Worm (Caenorhabditis elegans) whole organism, L1 larva: Measurements from ENCODE around the gene chmp-7.

ENCODE experiments used
- C16A3.4 ChIP-seq: fragments of 150-350 bp; optimal IDR thresholded peaks from 2 replicates; lab custom pipeline; 2014; ENCODE audit warnings: missing biosample characterization, missing genetic modification characterization
- C34B4.2 ChIP-seq: sonication (generic microtip); optimal IDR thresholded peaks from 2 replicates; lab custom pipeline; 2017; ENCODE audit warnings: mild to moderate bottlenecking, missing genetic modification characterization, missing compliant biosample characterization
- F16B12.6 ChIP-seq: fragments of 150-350 bp; optimal IDR thresholded peaks from 2 replicates; lab custom pipeline; 2014; ENCODE audit warnings: missing biosample characterization, missing genetic modification characterization
- aha-1 ChIP-seq: fragments of 150-350 bp; optimal IDR thresholded peaks from 2 replicates; lab custom pipeline; 2014; ENCODE audit warnings: missing biosample characterization, missing genetic modification characterization
- blmp-1 ChIP-seq: fragments of 150-350 bp; optimal IDR thresholded peaks from 2 replicates; lab custom pipeline; 2014; ENCODE audit warnings: missing biosample characterization, missing genetic modification characterization
- ceh-63 ChIP-seq: fragments of 200-800 bp; sonication (Bioruptor generic); optimal IDR thresholded peaks from 2 replicates; lab custom pipeline; 2018; ENCODE audit warnings: mild to moderate bottlenecking, missing genetic modification characterization, missing compliant biosample characterization
- ceh-82 ChIP-seq, 3 experiments: fragments of 150-350 bp in 1 of 3; sonication (generic microtip) in 2 of 3; optimal IDR thresholded peaks; 2 replicates each; lab custom pipeline; 2014 to 2017; ENCODE audit warnings: missing biosample characterization in 3 of 3, missing genetic modification characterization in 3 of 3
- ceh-88 ChIP-seq: fragments of 200-800 bp; sonication (Bioruptor generic); IDR thresholded peaks from 2 replicates; pipeline ENCODE4 v1.3.6; 2022; ENCODE audit warnings: missing genetic modification characterization, missing compliant biosample characterization
- ceh-90 ChIP-seq: sonication (generic microtip); optimal IDR thresholded peaks from 2 replicates; lab custom pipeline; 2016; ENCODE audit warnings: missing genetic modification characterization, missing compliant biosample characterization
- dsc-1 ChIP-seq: sonication (generic microtip); optimal IDR thresholded peaks from 2 replicates; lab custom pipeline; 2016; ENCODE audit warnings: mild to moderate bottlenecking, missing genetic modification characterization, missing compliant biosample characterization
- efl-1 ChIP-seq, 4 experiments: fragments of 150-350 bp; optimal IDR thresholded peaks in 3 of 4; peaks in 1 of 4; 1 replicate in 1 of 4; 2 replicates in 3 of 4; lab custom pipeline; 2014; ENCODE audit warnings: missing biosample characterization in 2 of 4, missing genetic modification characterization in 2 of 4, missing genetic modification reagents in 2 of 4
- egl-13 ChIP-seq: sonication (generic microtip); optimal IDR thresholded peaks from 2 replicates; lab custom pipeline; 2016; ENCODE audit warnings: missing genotype, missing genetic modification reagents, missing genetic modification characterization, missing compliant biosample characterization
- elt-3 ChIP-seq, 6 experiments: fragments of 150-350 bp in 1 of 6; sonication (generic microtip); optimal IDR thresholded peaks; 2 replicates each; lab custom pipeline; 2017 to 2018; ENCODE audit warnings: missing biosample characterization in 6 of 6, missing genetic modification characterization in 6 of 6, inconsistent platforms in 1 of 6
- fkh-8 ChIP-seq: sonication (generic microtip); optimal IDR thresholded peaks from 2 replicates; lab custom pipeline; 2016; ENCODE audit warnings: mild to moderate bottlenecking, missing genetic modification characterization, missing compliant biosample characterization
- hlh-17 ChIP-seq: fragments of 200-800 bp; sonication (Bioruptor generic); optimal IDR thresholded peaks from 2 replicates; lab custom pipeline; 2018; ENCODE audit warnings: missing genetic modification characterization, mild to moderate bottlenecking, missing compliant biosample characterization, moderate library complexity, borderline replicate concordance
- hlh-4 ChIP-seq: sonication (generic microtip); optimal IDR thresholded peaks from 2 replicates; lab custom pipeline; 2016; ENCODE audit warnings: mild to moderate bottlenecking, missing genetic modification characterization, missing compliant biosample characterization
- irx-1 ChIP-seq: sonication (generic microtip); optimal IDR thresholded peaks from 2 replicates; lab custom pipeline; 2016; ENCODE audit warnings: missing genetic modification characterization, missing compliant biosample characterization
- jun-1 ChIP-seq: fragments of 150-350 bp; optimal IDR thresholded peaks from 2 replicates; lab custom pipeline; 2014; ENCODE audit warnings: missing biosample characterization, missing genetic modification reagents, missing genetic modification characterization
- lin-14 ChIP-seq: fragments of 200-800 bp; sonication (Bioruptor generic); optimal IDR thresholded peaks from 2 replicates; lab custom pipeline; 2018; ENCODE audit warnings: mild to moderate bottlenecking, missing genetic modification characterization, moderate library complexity, missing compliant biosample characterization
- lsy-2 ChIP-seq, 2 experiments: fragments of 150-350 bp; optimal IDR thresholded peaks; 2 replicates each; lab custom pipeline; 2014; ENCODE audit warnings: missing biosample characterization in 2 of 2, missing genetic modification characterization in 2 of 2
- mab-9 ChIP-seq: fragments of 200-800 bp; sonication (Bioruptor generic); IDR thresholded peaks from 2 replicates; pipeline ENCODE4 v1.3.6; 2022; ENCODE audit warnings: missing genetic modification reagents, missing genetic modification characterization, missing compliant biosample characterization
- mdl-1 ChIP-seq, 2 experiments: fragments of 150-350 bp; optimal IDR thresholded peaks; 2 replicates each; lab custom pipeline; 2014 to 2017; ENCODE audit warnings: missing biosample characterization in 2 of 2, missing genetic modification characterization in 2 of 2, inconsistent platforms in 1 of 2
- mep-1 ChIP-seq: fragments of 150-350 bp; optimal IDR thresholded peaks from 2 replicates; lab custom pipeline; 2014; ENCODE audit warnings: missing biosample characterization, missing genetic modification characterization
- nhr-19 ChIP-seq: fragments of 200-800 bp; sonication (Bioruptor generic); conservative IDR thresholded peaks from 2 replicates; pipeline ENCODE4 v1.3.6; 2022; ENCODE audit warnings: missing genetic modification characterization, missing compliant biosample characterization
- nhr-20 ChIP-seq: sonication (generic microtip); optimal IDR thresholded peaks from 2 replicates; lab custom pipeline; 2016; ENCODE audit warnings: mild to moderate bottlenecking, missing genetic modification characterization, missing compliant biosample characterization
- nhr-47 ChIP-seq: sonication (generic microtip); optimal IDR thresholded peaks from 2 replicates; lab custom pipeline; 2016; ENCODE audit warnings: mild to moderate bottlenecking, missing genetic modification characterization, moderate library complexity, missing compliant biosample characterization
- nhr-71 ChIP-seq: sonication (generic microtip); optimal IDR thresholded peaks from 2 replicates; lab custom pipeline; 2016; ENCODE audit warnings: mild to moderate bottlenecking, missing genetic modification characterization, moderate library complexity, missing compliant biosample characterization
- nhr-76 ChIP-seq: sonication (generic microtip); optimal IDR thresholded peaks from 2 replicates; lab custom pipeline; 2017; ENCODE audit warnings: missing biosample characterization, missing genetic modification characterization
- nhr-84 ChIP-seq: sonication (generic microtip); optimal IDR thresholded peaks from 2 replicates; lab custom pipeline; 2017; ENCODE audit warnings: missing biosample characterization, missing genetic modification characterization
- nhr-90 ChIP-seq: sonication (generic microtip); optimal IDR thresholded peaks from 2 replicates; lab custom pipeline; 2016; ENCODE audit warnings: mild to moderate bottlenecking, missing genetic modification characterization, missing compliant biosample characterization; ENCODE audit not compliant: poor library complexity
- pag-3 ChIP-seq: sonication (generic microtip); optimal IDR thresholded peaks from 2 replicates; lab custom pipeline; 2017; ENCODE audit warnings: missing genetic modification characterization, mild to moderate bottlenecking, missing compliant biosample characterization, antibody characterized with exemption, borderline replicate concordance; ENCODE audit not compliant: insufficient read depth
- pqm-1 ChIP-seq: sonication (generic microtip); optimal IDR thresholded peaks from 3 replicates; lab custom pipeline; 2017; ENCODE audit warnings: missing biosample characterization, missing genetic modification characterization
- rnt-1 ChIP-seq: sonication (generic microtip); optimal IDR thresholded peaks from 2 replicates; lab custom pipeline; 2016; ENCODE audit warnings: mild to moderate bottlenecking, missing genetic modification characterization, moderate library complexity, missing compliant biosample characterization
- snu-23 ChIP-seq: sonication (generic microtip); optimal IDR thresholded peaks from 2 replicates; lab custom pipeline; 2016; ENCODE audit warnings: missing genetic modification characterization, missing compliant biosample characterization
- tlp-1 ChIP-seq: fragments of 150-350 bp; optimal IDR thresholded peaks from 2 replicates; lab custom pipeline; 2014; ENCODE audit warnings: missing biosample characterization, missing genetic modification characterization
- unc-30 ChIP-seq: sonication (generic microtip); optimal IDR thresholded peaks from 2 replicates; lab custom pipeline; 2017; ENCODE audit warnings: missing biosample characterization, missing genetic modification characterization
- unc-86 ChIP-seq: sonication (generic microtip); optimal IDR thresholded peaks from 2 replicates; lab custom pipeline; 2016; ENCODE audit warnings: missing genetic modification characterization, missing compliant biosample characterization
- vab-15 ChIP-seq: sonication (generic microtip); optimal IDR thresholded peaks from 2 replicates; lab custom pipeline; 2017; ENCODE audit warnings: missing genotype, mild to moderate bottlenecking, missing genetic modification characterization, missing compliant biosample characterization
- zag-1 ChIP-seq: fragments of 150-350 bp; optimal IDR thresholded peaks from 2 replicates; lab custom pipeline; 2014; ENCODE audit warnings: missing biosample characterization, missing genetic modification characterization
- ztf-11 ChIP-seq, 2 experiments: sonication (generic microtip); optimal IDR thresholded peaks; 2 replicates each; lab custom pipeline; 2016 to 2017; ENCODE audit warnings: missing genetic modification characterization in 2 of 2, missing biosample characterization in 1 of 2, missing compliant biosample characterization in 1 of 2

The chmp-7 gene

DNA sequence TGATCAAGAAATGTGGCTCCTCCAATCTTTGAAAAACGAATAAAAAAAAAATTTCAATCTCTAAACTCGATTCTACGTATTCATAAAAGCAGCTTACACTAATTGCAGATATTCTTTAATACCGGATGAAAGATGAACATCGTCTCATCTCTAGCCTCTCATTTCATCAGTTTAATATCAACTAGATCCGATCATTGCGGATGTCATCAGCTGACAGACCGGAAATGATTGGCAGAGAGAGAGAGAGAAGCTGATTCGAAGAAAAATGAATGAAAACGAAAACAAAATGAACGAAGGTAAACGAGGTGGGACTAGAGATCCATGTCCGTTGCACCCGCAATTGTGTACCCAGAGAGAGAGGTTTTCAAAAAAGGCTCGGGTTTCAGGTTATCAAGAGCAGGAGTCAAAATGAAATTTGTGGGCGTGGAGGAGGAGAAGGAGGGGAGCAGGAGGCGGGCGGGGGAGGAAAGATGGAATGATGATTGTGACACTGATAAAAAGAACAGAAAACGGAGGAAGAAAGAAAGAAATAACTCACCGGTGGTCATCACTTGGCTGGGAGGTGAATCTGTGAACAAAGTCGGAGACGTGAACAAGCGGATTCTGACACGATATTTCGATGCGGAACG lies 39.8 kb upstream of the chmp-7 start:
- TF ChIP-seq pqm-1 (tag; lab: Kevin White, UChicago) (no peak), nhr-84 (tag; lab: Kevin White, UChicago) (no peak), rnt-1 (tag; lab: Kevin White, UChicago) (peak; percentile 7), fkh-8 (tag; lab: Kevin White, UChicago) (peak; percentile 60), efl-1 (optimal IDR thresholded peaks at IDR 0.05; lab: Kevin White, UChicago) (no peak), efl-1 (GFP tag; optimal IDR thresholded peaks at IDR 0.05 in 1 of 2; lab: Kevin White, UChicago) (peak in 1 of 2 experiments; percentile 37), blmp-1 (tag; lab: Kevin White, UChicago) (peak; percentile 53), egl-13 (tag; lab: Kevin White, UChicago) (peak; percentile 38), lin-14 (peak; percentile 70), nhr-71 (tag; lab: Kevin White, UChicago) (peak; percentile 21), C34B4.2 (tag; lab: Kevin White, UChicago) (no peak), dsc-1 (tag; lab: Kevin White, UChicago) (peak; percentile 92)

DNA sequence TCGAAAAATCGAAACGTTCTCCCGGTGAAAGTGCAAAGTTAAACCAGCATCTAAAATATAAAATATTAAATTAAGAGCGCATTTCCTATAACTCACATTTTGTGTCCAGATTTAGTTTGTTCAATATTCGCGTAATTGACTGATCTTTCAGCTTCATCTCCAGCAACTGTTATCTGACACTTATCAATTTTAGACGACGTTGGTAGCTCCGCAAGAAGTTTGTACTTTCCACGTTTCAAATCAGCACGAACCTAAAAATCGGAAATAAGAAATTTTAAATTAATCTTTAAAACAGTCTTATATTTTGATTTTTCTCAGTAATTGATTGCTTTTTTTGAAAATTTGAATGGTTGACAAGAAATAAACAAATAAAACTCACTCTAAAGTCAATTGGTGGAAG lies 37.1 kb upstream of the chmp-7 start:
- no peak for TF ChIP-seq efl-1 (optimal IDR thresholded peaks at IDR 0.05; lab: Kevin White, UChicago)
- no peak for TF ChIP-seq efl-1 (GFP tag; optimal IDR thresholded peaks at IDR 0.05 in 1 of 2; lab: Kevin White, UChicago)
- TF ChIP-seq nhr-76 (tag; lab: Kevin White, UChicago), result no peak
- no peak for TF ChIP-seq lin-14
- TF ChIP-seq hlh-4, result no peak
- TF ChIP-seq pqm-1 (tag; lab: Kevin White, UChicago), result no peak
- no peak for TF ChIP-seq mab-9
- TF ChIP-seq unc-86, result no peak
- TF ChIP-seq nhr-90 (tag; lab: Kevin White, UChicago), result no peak
- no peak for TF ChIP-seq rnt-1 (tag; lab: Kevin White, UChicago)
- no peak for TF ChIP-seq unc-30 (tag; lab: Kevin White, UChicago)
- TF ChIP-seq elt-3 (tag; optimal IDR thresholded peaks at IDR 0.05; lab: Kevin White, UChicago), result no peak
- no peak for TF ChIP-seq aha-1
- TF ChIP-seq nhr-47 (tag; lab: Kevin White, UChicago), result no peak
- TF ChIP-seq fkh-8 (tag; lab: Kevin White, UChicago), result no peak
- TF ChIP-seq mdl-1 (tag; optimal IDR thresholded peaks at IDR 0.05; lab: Kevin White, UChicago), result no peak
- TF ChIP-seq ceh-82 (tag; optimal IDR thresholded peaks at IDR 0.05; lab: Kevin White, UChicago), result no peak
- TF ChIP-seq jun-1 (tag; lab: Kevin White, UChicago), result no peak
- TF ChIP-seq vab-15 (tag; lab: Kevin White, UChicago), result no peak
- TF ChIP-seq snu-23 (GFP tag; lab: Kevin White, UChicago), result no peak

DNA sequence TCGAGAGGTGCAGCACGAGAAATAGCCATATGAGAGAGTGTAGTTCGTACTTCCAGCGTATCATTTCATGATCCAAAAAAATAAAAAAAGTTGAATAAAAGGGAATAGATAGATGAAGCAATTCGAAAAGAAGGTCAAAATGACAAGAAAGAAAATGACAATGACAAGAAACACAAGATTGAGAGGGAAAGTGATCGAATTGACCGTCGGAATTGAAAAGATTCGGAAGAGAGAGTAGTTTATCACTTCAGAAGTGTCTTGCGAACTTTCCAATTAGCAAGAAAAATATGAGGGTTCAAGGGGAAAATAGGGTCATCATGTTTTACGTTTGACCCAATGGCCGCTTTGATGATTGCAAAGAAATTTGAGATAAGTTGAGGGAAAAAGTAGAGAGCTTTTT lies 35.1 kb upstream of the chmp-7 start, which contains the start of gene dep-1:
Gene dep-1, minus strand, starts transcription at position 95 of the 400 bp plus-strand sequence.
- TF ChIP-seq efl-1 (optimal IDR thresholded peaks at IDR 0.05; lab: Kevin White, UChicago), result no peak
- TF ChIP-seq efl-1 (GFP tag; optimal IDR thresholded peaks at IDR 0.05 in 1 of 2; lab: Kevin White, UChicago), result no peak
- peak; percentile 98 for TF ChIP-seq blmp-1 (tag; lab: Kevin White, UChicago)
- TF ChIP-seq ceh-90 (tag; lab: Kevin White, UChicago), result no peak
- TF ChIP-seq elt-3 (tag; optimal IDR thresholded peaks at IDR 0.05; lab: Kevin White, UChicago), result peak in 1 of 6 experiments; percentile 3
- TF ChIP-seq, all 84 proteins: peak for 2

DNA sequence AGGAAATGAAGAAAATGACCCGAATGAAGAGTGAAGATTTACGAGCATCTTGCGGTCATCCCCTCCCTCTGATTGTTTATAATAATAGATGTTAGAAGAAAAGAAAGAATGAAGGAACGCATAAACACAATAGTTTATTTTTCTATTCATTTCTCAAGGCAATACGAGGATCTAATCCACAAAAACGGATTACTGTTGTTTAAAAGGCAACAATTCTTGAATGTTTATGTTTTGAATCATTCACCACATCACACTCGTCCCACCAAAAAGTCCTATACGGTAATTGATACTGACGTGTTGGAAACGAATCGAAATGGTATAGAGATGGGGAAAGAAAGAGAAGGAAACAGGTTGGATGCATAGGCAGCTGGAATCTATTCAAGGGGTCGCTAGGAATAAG lies 33.1 kb upstream of the chmp-7 start:
- TF ChIP-seq blmp-1 (tag; lab: Kevin White, UChicago) (peak; percentile 11), irx-1 (peak; percentile 1), efl-1 (optimal IDR thresholded peaks at IDR 0.05; lab: Kevin White, UChicago) (no peak), efl-1 (GFP tag; optimal IDR thresholded peaks at IDR 0.05 in 1 of 2; lab: Kevin White, UChicago) (peak in 1 of 2 experiments; percentile 10), mep-1 (tag; lab: Kevin White, UChicago) (no peak)

DNA sequence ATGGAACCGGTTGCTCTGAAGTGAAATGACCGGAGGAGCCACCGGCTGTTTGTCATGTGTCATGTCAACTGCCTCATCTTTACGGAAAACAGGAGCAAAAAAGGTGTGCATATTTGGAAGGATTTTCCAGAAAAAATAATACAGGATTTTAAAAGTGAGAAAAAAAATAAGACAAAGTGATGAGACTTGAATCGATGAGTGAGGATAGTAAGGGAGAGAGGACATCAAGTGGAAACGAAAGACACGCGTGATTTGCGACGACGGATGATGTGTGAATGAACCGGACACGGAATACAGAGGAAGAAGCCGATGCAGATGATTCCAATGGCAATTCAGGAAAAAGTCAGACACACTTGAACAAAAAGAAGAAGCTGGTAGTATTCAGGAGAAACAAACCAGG lies 30.5 kb upstream of the chmp-7 start:
- TF ChIP-seq pag-3 (tag; lab: Kevin White, UChicago) (no peak), ceh-63 (GFP tag; lab: Kevin White, UChicago) (no peak), F16B12.6 (tag; lab: Kevin White, UChicago) (no peak), hlh-17 (GFP tag; lab: Kevin White, UChicago) (no peak), tlp-1 (tag; lab: Kevin White, UChicago) (no peak), dsc-1 (tag; lab: Kevin White, UChicago) (no peak), C16A3.4 (no peak), nhr-20 (tag; lab: Kevin White, UChicago) (no peak), lsy-2 (tag; optimal IDR thresholded peaks at IDR 0.05; lab: Kevin White, UChicago) (no peak), nhr-84 (tag; lab: Kevin White, UChicago) (no peak), ceh-88 (GFP tag; lab: Robert Waterston, UW) (no peak), nhr-19 (GFP tag; lab: Robert Waterston, UW) (no peak), zag-1 (tag; lab: Kevin White, UChicago) (no peak), ztf-11 (tag; optimal IDR thresholded peaks at IDR 0.05; lab: Kevin White, UChicago) (no peak)
- TF ChIP-seq, all 84 proteins: peak for 0
